Worm (Caenorhabditis elegans): ENCODE measurements around the gene srw-79.

Gene srw-79

DNA sequence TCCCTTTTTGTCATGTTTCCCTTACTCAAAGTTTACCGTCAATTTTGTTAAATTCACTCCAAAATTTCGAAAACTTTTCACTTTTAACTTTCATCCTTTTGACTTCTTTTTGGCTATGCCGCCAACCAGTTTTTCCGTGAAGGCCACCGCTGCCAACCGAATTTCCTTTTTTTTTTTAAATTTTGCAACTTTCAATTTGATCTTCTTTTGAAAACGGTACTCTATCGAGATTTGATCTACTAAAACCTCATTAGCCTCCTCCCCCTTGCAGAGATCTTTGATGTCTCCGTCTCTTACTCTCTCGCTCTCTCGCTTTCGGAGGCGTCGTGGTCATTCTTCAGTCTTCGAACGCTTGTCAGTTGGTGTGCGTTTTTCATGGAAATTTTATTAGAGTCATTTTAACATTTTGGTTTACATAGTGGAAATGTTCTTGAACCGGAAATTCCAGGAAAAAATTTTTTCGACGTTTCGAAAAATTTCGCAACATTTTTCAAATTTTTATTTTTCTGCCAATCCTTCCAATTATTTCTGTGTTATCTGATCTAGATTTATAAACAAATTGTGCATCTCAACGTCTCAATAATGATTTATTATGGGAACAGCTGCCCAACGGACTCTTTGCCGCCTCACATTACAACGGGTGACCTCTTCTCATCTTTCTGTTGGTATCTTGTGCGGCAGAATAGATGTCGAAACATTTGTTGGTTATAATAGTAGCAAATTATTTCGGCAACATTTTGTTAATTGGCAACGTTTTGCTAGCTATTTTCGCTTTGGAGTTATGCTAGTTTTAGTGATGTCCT, 48.3 kb downstream of the srw-79 start:
- TF ChIP-seq pes-1 (GFP tag; IDR thresholded peaks at IDR 0.05) (no peak), sea-1 (GFP tag; conservative IDR thresholded peaks at IDR 0.05) (no peak), F13C5.2 (tag; optimal IDR thresholded peaks at IDR 0.05) (no peak), ets-7 (tag; optimal IDR thresholded peaks at IDR 0.05) (no peak), ceh-13 (GFP tag; optimal IDR thresholded peaks at IDR 0.05) (no peak), scrt-1 (GFP tag; IDR thresholded peaks at IDR 0.05) (no peak), B0310.2 (tag; optimal IDR thresholded peaks at IDR 0.05) (no peak), hnd-1 (tag; optimal IDR thresholded peaks at IDR 0.05) (no peak), tbx-11 (GFP tag; IDR thresholded peaks at IDR 0.05) (no peak)

DNA sequence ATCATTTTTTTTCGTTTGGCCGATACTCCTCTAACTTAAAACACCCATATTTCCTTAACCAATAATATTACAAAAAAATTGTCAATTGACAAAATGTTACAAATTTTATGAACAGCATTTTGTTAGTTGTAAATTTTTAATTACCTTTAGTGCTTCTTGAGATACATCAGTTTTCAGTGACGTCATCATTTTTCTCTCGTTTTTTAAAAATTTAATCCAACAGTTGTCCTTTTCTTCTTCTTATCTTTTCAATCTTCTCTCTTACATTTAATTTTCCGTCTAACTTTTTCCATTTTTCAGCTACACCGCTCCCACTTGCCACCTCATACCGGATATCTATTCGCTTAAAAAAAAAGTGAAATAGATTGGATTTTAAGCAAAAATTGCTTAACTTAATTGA, 50.2 kb downstream of the srw-79 start, which contains the start of gene lido-8:
TSS of gene lido-8 (plus strand) at position 301 of the 400 bp plus-strand sequence.
- no peak for TF ChIP-seq flt-1 (GFP tag; IDR thresholded peaks at IDR 0.05)
- no peak for TF ChIP-seq pes-1 (GFP tag; IDR thresholded peaks at IDR 0.05)
- TF ChIP-seq tbx-37 (GFP tag; conservative IDR thresholded peaks at IDR 0.05) = no peak
- no peak for TF ChIP-seq ceh-13 (GFP tag; optimal IDR thresholded peaks at IDR 0.05)
- TF ChIP-seq aly-1 (tag; optimal IDR thresholded peaks at IDR 0.05) = no peak
- TF ChIP-seq F13C5.2 (tag; optimal IDR thresholded peaks at IDR 0.05) = no peak
- no peak for TF ChIP-seq ceh-36 (tag; optimal IDR thresholded peaks at IDR 0.05)
- no peak for TF ChIP-seq hmbx-1 (tag; optimal IDR thresholded peaks at IDR 0.05)
- TF ChIP-seq hnd-1 (tag; optimal IDR thresholded peaks at IDR 0.05) = no peak
- TF ChIP-seq tra-4 (tag; optimal IDR thresholded peaks at IDR 0.05) = no peak
- no peak for TF ChIP-seq hmg-4 (GFP tag; optimal IDR thresholded peaks at IDR 0.05)
- TF ChIP-seq scrt-1 (GFP tag; IDR thresholded peaks at IDR 0.05) = no peak

Data from whole organism, early embryonic.